Fruit fly (Drosophila melanogaster): ENCODE measurements around the gene Ge-1.

- no peak for TF ChIP-seq CTCF (optimal IDR thresholded peaks at IDR 0.05)
- TF ChIP-seq CG8478 (optimal IDR thresholded peaks at IDR 0.05) = no peak
Measured at dm6 chr2L:11082025-11082424, 18.7 kb downstream of the Ge-1 start.
